Fruit fly (Drosophila melanogaster): Measurements from ENCODE around the gene Clamp.

DNA sequence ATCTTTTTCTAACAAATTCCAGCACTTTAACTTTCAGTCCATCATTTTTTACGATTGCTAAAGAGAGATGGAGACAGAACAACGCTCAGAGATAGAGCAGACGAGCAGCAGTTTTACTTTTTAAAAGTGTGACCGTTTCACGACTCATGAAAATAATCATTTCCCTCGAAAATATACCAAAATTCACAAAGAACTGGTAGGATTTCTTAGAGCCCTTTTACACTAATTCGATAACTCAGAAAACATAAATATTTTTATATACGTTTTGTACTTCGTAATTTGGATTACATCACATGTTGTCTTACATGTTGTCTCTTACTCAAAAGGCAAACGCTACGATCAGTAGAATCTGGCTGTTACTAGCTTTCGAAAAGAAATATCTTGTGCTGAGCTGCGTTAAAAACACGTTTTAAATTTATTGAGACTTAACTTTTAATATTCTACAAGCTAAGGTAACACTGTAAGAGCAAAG, at the start of gene Clamp:
- TF ChIP-seq CG8478 (optimal IDR thresholded peaks at IDR 0.05) (no peak), pan (optimal IDR thresholded peaks at IDR 0.05) (no peak)
